Fruit fly (Drosophila melanogaster): ENCODE results near the gene CG14736.

The CG14736 gene

dm6 chr3R:12016828-12017280, 23.5 kb upstream of the CG14736 start, which contains the start of the genes DCAF12 and Spt3 (continued):
- no peak for TF ChIP-seq CG10979 (tag; optimal IDR thresholded peaks at IDR 0.05)
- TF ChIP-seq Hmr (GFP tag; optimal IDR thresholded peaks at IDR 0.05), result no peak
- peak; percentile 12 for TF ChIP-seq tin (GFP tag; optimal IDR thresholded peaks at IDR 0.05)
- TF ChIP-seq CG13894 (tag; optimal IDR thresholded peaks at IDR 0.05), result no peak
- no peak for TF ChIP-seq dmrt99B (tag; optimal IDR thresholded peaks at IDR 0.05)
- no peak for TF ChIP-seq dimm (GFP tag; IDR thresholded peaks at IDR 0.05)
- no peak for TF ChIP-seq Dip3 (GFP tag; optimal IDR thresholded peaks at IDR 0.05)
- no peak for TF ChIP-seq Pdp1 (GFP tag; optimal IDR thresholded peaks at IDR 0.05)
- no peak for TF ChIP-seq btn (GFP tag; optimal IDR thresholded peaks at IDR 0.05)
- no peak for TF ChIP-seq Ets65A (GFP tag)
- no peak for TF ChIP-seq CG12219 (GFP tag; optimal IDR thresholded peaks at IDR 0.05)
- peak; percentile 66 for TF ChIP-seq ERR (GFP tag; optimal IDR thresholded peaks at IDR 0.05)
- no peak for TF ChIP-seq CG16863 (GFP tag; optimal IDR thresholded peaks at IDR 0.05)
- TF ChIP-seq knrl (GFP tag; IDR thresholded peaks at IDR 0.05; ENCODE audit: partially characterized antibody), result peak; percentile 99
- TF ChIP-seq CrebB (tag; optimal IDR thresholded peaks at IDR 0.05), result no peak
- TF ChIP-seq fu2 (GFP tag; optimal IDR thresholded peaks at IDR 0.05), result no peak
- no peak for TF ChIP-seq gce (GFP tag; IDR thresholded peaks at IDR 0.05)
- TF ChIP-seq jing (GFP tag; optimal IDR thresholded peaks at IDR 0.05), result no peak
- peak; percentile 97 for TF ChIP-seq row (GFP tag; IDR thresholded peaks at IDR 0.05)
- TF ChIP-seq CG12391 (tag; optimal IDR thresholded peaks at IDR 0.05), result peak; percentile 76
- TF ChIP-seq hth (optimal IDR thresholded peaks at IDR 0.05), result no peak
- no peak for TF ChIP-seq jumu (GFP tag; optimal IDR thresholded peaks at IDR 0.05)
- no peak for TF ChIP-seq CG18619 (GFP tag; optimal IDR thresholded peaks at IDR 0.05)
- peak; percentile 93 for TF ChIP-seq HLH4C (GFP tag; IDR thresholded peaks at IDR 0.05; ENCODE audit: partially characterized antibody)
- TF ChIP-seq crol (GFP tag; IDR thresholded peaks at IDR 0.05), result no peak
- no peak for TF ChIP-seq run (tag; optimal IDR thresholded peaks at IDR 0.05)
- TF ChIP-seq mld (GFP tag; IDR thresholded peaks at IDR 0.05; ENCODE audit: partially characterized antibody), result peak; percentile 72; the same call in 1 of the 3 replicates
- peak; percentile 95 for TF ChIP-seq CG14860 (GFP tag; IDR thresholded peaks at IDR 0.05; ENCODE audit: partially characterized antibody)
- TF ChIP-seq slp2 (GFP tag; optimal IDR thresholded peaks at IDR 0.05), result peak; percentile 15
- TF ChIP-seq ara (GFP tag; IDR thresholded peaks at IDR 0.05), result no peak
- TF ChIP-seq ash1 (GFP tag; optimal IDR thresholded peaks at IDR 0.05), result no peak
- TF ChIP-seq lilli (GFP tag; optimal IDR thresholded peaks at IDR 0.05), result peak; percentile 12
- no peak for TF ChIP-seq Max (GFP tag; optimal IDR thresholded peaks at IDR 0.05)
- peak; percentile 27 for TF ChIP-seq CG8290 (GFP tag; optimal IDR thresholded peaks at IDR 0.05)
- TF ChIP-seq CG8290 (tag; optimal IDR thresholded peaks at IDR 0.05), result no peak
- no peak for TF ChIP-seq trh (GFP tag; optimal IDR thresholded peaks at IDR 0.05)
- no peak; the same call in 2 of the 3 replicates for TF ChIP-seq CG11093 (GFP tag; IDR thresholded peaks at IDR 0.05)
- TF ChIP-seq Gug (GFP tag; IDR thresholded peaks at IDR 0.05), result peak; percentile 63; the same call in 1 of the 4 replicates
- TF ChIP-seq kni (GFP tag; optimal IDR thresholded peaks at IDR 0.05), result no peak
- TF ChIP-seq Nf-YB (GFP tag; optimal IDR thresholded peaks at IDR 0.05), result peak; percentile 11
- TF ChIP-seq Ssrp (tag; optimal IDR thresholded peaks at IDR 0.05), result peak; percentile 44
- TF ChIP-seq CG15011 (GFP tag; optimal IDR thresholded peaks at IDR 0.05), result no peak
- TF ChIP-seq NK7.1 (GFP tag; optimal IDR thresholded peaks at IDR 0.05), result peak; percentile 30
- peak; percentile 76 for TF ChIP-seq Med (GFP tag)
- TF ChIP-seq CG16815 (GFP tag; optimal IDR thresholded peaks at IDR 0.05), result peak; percentile 12
- no peak for TF ChIP-seq CG10462 (GFP tag; optimal IDR thresholded peaks at IDR 0.05)
- no peak for TF ChIP-seq CG13123 (GFP tag; optimal IDR thresholded peaks at IDR 0.05)
- TF ChIP-seq Mrtf (GFP tag; IDR thresholded peaks at IDR 0.05), result 0 out of 3 replicates have a peak, but pooled peaks have one; percentile 26
- peak; percentile 37 for TF ChIP-seq pzg (GFP tag; optimal IDR thresholded peaks at IDR 0.05)
- peak; percentile 69 for TF ChIP-seq CG9215 (GFP tag; IDR thresholded peaks at IDR 0.05)
- peak; percentile 72 for TF ChIP-seq CG13424 (tag; optimal IDR thresholded peaks at IDR 0.05)
- peak; percentile 69 for TF ChIP-seq CG30020 (tag; optimal IDR thresholded peaks at IDR 0.05)
